Worm (Caenorhabditis elegans): ENCODE measurements around the gene fbxc-45.

DNA sequence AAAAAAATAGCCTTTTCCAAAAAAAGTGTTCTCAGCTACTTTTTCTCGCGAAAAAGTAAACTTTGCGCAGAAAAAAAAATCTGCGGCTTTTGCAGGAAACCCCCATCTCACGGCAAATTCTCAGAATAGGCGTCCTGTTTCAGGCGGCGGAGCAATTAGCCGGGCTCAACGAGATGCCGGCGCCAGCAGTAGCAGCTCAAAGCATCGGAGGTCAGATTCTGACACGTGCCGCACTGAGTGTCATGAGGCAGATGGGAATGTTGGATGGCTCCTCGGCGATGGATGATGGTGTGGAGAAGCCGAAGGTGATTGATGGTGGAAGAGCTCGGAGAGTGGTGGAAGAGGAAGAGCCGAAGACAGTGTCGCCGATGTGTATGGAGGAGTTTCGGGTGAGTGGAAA, 34.8 kb downstream of the fbxc-45 start:
- TF ChIP-seq ama-1 (optimal IDR thresholded peaks at IDR 0.05): no peak
- TF ChIP-seq ceh-36 (tag; optimal IDR thresholded peaks at IDR 0.05): no peak
- TF ChIP-seq tbx-37 (GFP tag; conservative IDR thresholded peaks at IDR 0.05): no peak
- TF ChIP-seq B0310.2 (tag; optimal IDR thresholded peaks at IDR 0.05): no peak
- no peak for TF ChIP-seq flt-1 (GFP tag; IDR thresholded peaks at IDR 0.05)
- no peak for TF ChIP-seq sea-1 (GFP tag; conservative IDR thresholded peaks at IDR 0.05)
- no peak for TF ChIP-seq tbx-11 (GFP tag; IDR thresholded peaks at IDR 0.05)
- no peak for TF ChIP-seq tra-4 (tag; optimal IDR thresholded peaks at IDR 0.05)
- TF ChIP-seq aly-1 (tag; optimal IDR thresholded peaks at IDR 0.05): no peak
- no peak for TF ChIP-seq hmbx-1 (tag; optimal IDR thresholded peaks at IDR 0.05)
- no peak for TF ChIP-seq ceh-13 (GFP tag; optimal IDR thresholded peaks at IDR 0.05)
- no peak for TF ChIP-seq hmg-4 (GFP tag; optimal IDR thresholded peaks at IDR 0.05)

Data from whole organism, early embryonic.